Worm (Caenorhabditis elegans) whole organism, L3 larva: ENCODE measurements around the gene fubl-3.
A peak's percentile ranks its signal among the peaks of the same experiment; 100 is the strongest.

ENCODE experiments used
- ZK546.5 ChIP-seq: sonication (generic microtip); optimal IDR thresholded peaks from 2 replicates; lab custom pipeline; 2017; ENCODE audit warnings: missing biosample characterization, missing genetic modification characterization
- aly-2 ChIP-seq: fragments of 150-350 bp; optimal IDR thresholded peaks from 2 replicates; lab custom pipeline; 2014; ENCODE audit warnings: missing biosample characterization, missing genetic modification characterization
- ama-1 ChIP-seq: fragments of 150-350 bp; optimal IDR thresholded peaks from 2 replicates; lab custom pipeline; 2018
- ceh-16 ChIP-seq: sonication (generic microtip); optimal IDR thresholded peaks from 2 replicates; lab custom pipeline; 2017; ENCODE audit warnings: missing biosample characterization, missing genetic modification characterization
- daf-12 ChIP-seq: fragments of 150-350 bp; optimal IDR thresholded peaks from 2 replicates; lab custom pipeline; 2014; ENCODE audit warnings: missing biosample characterization, missing genetic modification reagents, missing genetic modification characterization
- egl-27 ChIP-seq: sonication (generic microtip); optimal IDR thresholded peaks from 4 replicates; lab custom pipeline; 2017; ENCODE audit warnings: missing biosample characterization, missing genetic modification reagents, missing genetic modification characterization
- egl-5 ChIP-seq: fragments of 150-350 bp; optimal IDR thresholded peaks from 2 replicates; lab custom pipeline; 2017; ENCODE audit warnings: missing biosample characterization, missing genetic modification reagents, missing genetic modification characterization, inconsistent platforms
- elt-1 ChIP-seq: fragments of 150-350 bp; optimal IDR thresholded peaks from 2 replicates; lab custom pipeline; 2014; ENCODE audit warnings: missing biosample characterization, missing genetic modification characterization
- elt-2 ChIP-seq: sonication (generic microtip); optimal IDR thresholded peaks from 2 replicates; lab custom pipeline; 2016; ENCODE audit warnings: missing genetic modification reagents, mild to moderate bottlenecking, missing genetic modification characterization, missing compliant biosample characterization
- eor-1 ChIP-seq, 2 experiments: fragments of 150-350 bp; optimal IDR thresholded peaks; 2 replicates each; lab custom pipeline; 2014 to 2018; ENCODE audit warnings: missing biosample characterization in 2 of 2, missing genetic modification characterization in 2 of 2
- fkh-10 ChIP-seq: sonication (generic microtip); optimal IDR thresholded peaks from 2 replicates; lab custom pipeline; 2017; ENCODE audit warnings: missing biosample characterization, missing genetic modification reagents, missing genetic modification characterization
- fkh-2 ChIP-seq: fragments of 150-350 bp; optimal IDR thresholded peaks from 2 replicates; lab custom pipeline; 2014; ENCODE audit warnings: missing biosample characterization, missing genetic modification reagents, missing genetic modification characterization
- fos-1 ChIP-seq: fragments of 150-350 bp; optimal IDR thresholded peaks from 2 replicates; lab custom pipeline; 2014; ENCODE audit warnings: missing biosample characterization, missing genetic modification characterization
- hmg-11 ChIP-seq: sonication (generic microtip); optimal IDR thresholded peaks from 2 replicates; lab custom pipeline; 2016; ENCODE audit warnings: missing genetic modification characterization, missing compliant biosample characterization
- jun-1 ChIP-seq: fragments of 150-350 bp; optimal IDR thresholded peaks from 2 replicates; lab custom pipeline; 2014; ENCODE audit warnings: missing biosample characterization, missing genetic modification reagents, missing genetic modification characterization
- lin-15B ChIP-seq: fragments of 150-350 bp; optimal IDR thresholded peaks from 2 replicates; lab custom pipeline; 2014; ENCODE audit warnings: missing biosample characterization, missing genetic modification characterization
- lin-39 ChIP-seq: fragments of 150-350 bp; optimal IDR thresholded peaks from 2 replicates; lab custom pipeline; 2018; ENCODE audit warnings: missing biosample characterization, missing genetic modification reagents, missing genetic modification characterization
- mml-1 ChIP-seq: fragments of 150-350 bp; sonication (generic microtip); optimal IDR thresholded peaks from 3 replicates; lab custom pipeline; 2014; ENCODE audit warnings: missing biosample characterization, missing genetic modification characterization
- nfya-1 ChIP-seq: sonication (generic microtip); optimal IDR thresholded peaks from 2 replicates; lab custom pipeline; 2017; ENCODE audit warnings: missing genetic modification characterization, mild to moderate bottlenecking, missing compliant biosample characterization, antibody characterized with exemption, moderate library complexity; ENCODE audit not compliant: insufficient read depth
- nhr-12 ChIP-seq: fragments of 150-350 bp; optimal IDR thresholded peaks from 2 replicates; lab custom pipeline; 2014; ENCODE audit warnings: missing biosample characterization, missing genetic modification characterization
- nhr-23 ChIP-seq: fragments of 150-350 bp; optimal IDR thresholded peaks from 2 replicates; lab custom pipeline; 2014; ENCODE audit warnings: missing biosample characterization, missing genetic modification reagents, missing genetic modification characterization
- nhr-237 ChIP-seq: fragments of 150-350 bp; optimal IDR thresholded peaks from 2 replicates; lab custom pipeline; 2014; ENCODE audit warnings: missing biosample characterization, missing genetic modification characterization
- nhr-28 ChIP-seq: fragments of 150-350 bp; optimal IDR thresholded peaks from 2 replicates; lab custom pipeline; 2014; ENCODE audit warnings: missing biosample characterization, missing genetic modification characterization
- nhr-43 ChIP-seq: sonication (generic microtip); optimal IDR thresholded peaks from 2 replicates; lab custom pipeline; 2016; ENCODE audit warnings: mild to moderate bottlenecking, missing genetic modification characterization, missing compliant biosample characterization; ENCODE audit not compliant: poor library complexity, severe bottlenecking
- nhr-67 ChIP-seq: fragments of 150-350 bp; optimal IDR thresholded peaks from 2 replicates; lab custom pipeline; 2014; ENCODE audit warnings: missing biosample characterization, missing genetic modification characterization
- nhr-76 ChIP-seq: fragments of 150-350 bp; sonication (generic microtip); optimal IDR thresholded peaks from 5 replicates; lab custom pipeline; 2014; ENCODE audit warnings: missing biosample characterization, missing genetic modification characterization
- pha-4 ChIP-seq: fragments of 150-350 bp; optimal IDR thresholded peaks from 2 replicates; lab custom pipeline; 2014; ENCODE audit warnings: missing biosample characterization, missing genetic modification reagents, missing genetic modification characterization
- pqm-1 ChIP-seq: fragments of 150-350 bp; optimal IDR thresholded peaks from 2 replicates; lab custom pipeline; 2017; ENCODE audit warnings: missing biosample characterization, missing genetic modification characterization, inconsistent platforms
- sea-2 ChIP-seq: fragments of 150-350 bp; sonication (generic microtip); optimal IDR thresholded peaks from 4 replicates; lab custom pipeline; 2014; ENCODE audit warnings: missing biosample characterization, missing genetic modification reagents, missing genetic modification characterization
- skn-1 ChIP-seq: fragments of 150-350 bp; optimal IDR thresholded peaks from 2 replicates; lab custom pipeline; 2014; ENCODE audit warnings: missing biosample characterization, missing genetic modification characterization
- tbx-2 ChIP-seq: sonication (generic microtip); optimal IDR thresholded peaks from 2 replicates; lab custom pipeline; 2016; ENCODE audit warnings: mild to moderate bottlenecking, missing genetic modification characterization, missing compliant biosample characterization
- unc-39 ChIP-seq: sonication (generic microtip); optimal IDR thresholded peaks from 4 replicates; lab custom pipeline; 2017; ENCODE audit warnings: missing biosample characterization, missing genetic modification characterization
- unc-62 ChIP-seq: fragments of 150-350 bp; sonication (generic microtip); optimal IDR thresholded peaks from 4 replicates; lab custom pipeline; 2014; ENCODE audit warnings: missing biosample characterization, missing genetic modification reagents, missing genetic modification characterization
- ztf-4 ChIP-seq: fragments of 150-350 bp; optimal IDR thresholded peaks from 2 replicates; lab custom pipeline; 2014; ENCODE audit warnings: missing biosample characterization, missing genetic modification characterization

Gene fubl-3

ce11 chrX:17461958-17462357 lies 27.7 kb downstream of the fubl-3 start:
- peak; percentile 53 for TF ChIP-seq lin-39 (tag; lab: Kevin White, UChicago)
- peak; percentile 22 for TF ChIP-seq nfya-1 (tag; lab: Kevin White, UChicago)
- no peak for TF ChIP-seq lin-15B (tag; lab: Kevin White, UChicago)

- TF ChIP-seq unc-39 (tag; lab: Kevin White, UChicago) (no peak), hmg-11 (tag; lab: Kevin White, UChicago) (no peak), aly-2 (no peak), ceh-16 (tag; lab: Kevin White, UChicago) (no peak), nfya-1 (tag; lab: Kevin White, UChicago) (no peak), ama-1 (lab: Kevin White, UChicago) (no peak), pqm-1 (tag; lab: Kevin White, UChicago) (no peak), nhr-28 (tag; lab: Kevin White, UChicago) (no peak), nhr-67 (tag; lab: Kevin White, UChicago) (no peak), fos-1 (tag; lab: Kevin White, UChicago) (no peak), daf-12 (tag; lab: Kevin White, UChicago) (no peak), egl-27 (no peak), unc-62 (no peak), fkh-2 (no peak), skn-1 (no peak), nhr-12 (tag; lab: Kevin White, UChicago) (no peak)
- TF ChIP-seq, all 47 proteins: peak for 0
Measured at ce11 chrX:17464801-17465200, 30.6 kb downstream of the fubl-3 start, which contains the start of gene slc-17.1. TSS of gene slc-17.1 (minus strand) at chrX:17464901.

ce11 chrX:17466615-17467014 lies 32.4 kb downstream of the fubl-3 start, which contains the start of gene ZK54.3:
TSS of gene ZK54.3 (minus strand) at chrX:17467005.
- TF ChIP-seq ama-1 (lab: Kevin White, UChicago) = no peak
- no peak for TF ChIP-seq lin-39 (tag; lab: Kevin White, UChicago)
- peak; percentile 51 for TF ChIP-seq nfya-1 (tag; lab: Kevin White, UChicago)
- no peak for TF ChIP-seq egl-27
- no peak for TF ChIP-seq nhr-237 (tag; lab: Kevin White, UChicago)
- TF ChIP-seq ceh-16 (tag; lab: Kevin White, UChicago) = no peak
- TF ChIP-seq tbx-2 = no peak

ce11 chrX:17468483-17468882 lies 34.2 kb downstream of the fubl-3 start:
- TF ChIP-seq eor-1 (tag; optimal IDR thresholded peaks at IDR 0.05; lab: Kevin White, UChicago) = no peak
- TF ChIP-seq nhr-28 (tag; lab: Kevin White, UChicago) = no peak
- TF ChIP-seq fkh-2 = no peak
- no peak for TF ChIP-seq ceh-16 (tag; lab: Kevin White, UChicago)
- TF ChIP-seq elt-1 (tag; lab: Kevin White, UChicago) = no peak
- no peak for TF ChIP-seq tbx-2
- no peak for TF ChIP-seq pha-4 (tag; lab: Kevin White, UChicago)
- no peak for TF ChIP-seq ama-1 (lab: Kevin White, UChicago)
- TF ChIP-seq sea-2 (GFP tag; lab: Kevin White, UChicago) = no peak
- TF ChIP-seq, all 47 proteins: peak for 0

ce11 chrX:17471703-17472102 lies 37.5 kb downstream of the fubl-3 start:
- TF ChIP-seq nhr-23 (tag; lab: Kevin White, UChicago) = no peak
- TF ChIP-seq daf-12 (tag; lab: Kevin White, UChicago) = no peak
- no peak for TF ChIP-seq egl-5 (tag; lab: Kevin White, UChicago)
- TF ChIP-seq eor-1 (tag; optimal IDR thresholded peaks at IDR 0.05; lab: Kevin White, UChicago) = no peak
- TF ChIP-seq fos-1 (tag; lab: Kevin White, UChicago) = no peak
- no peak for TF ChIP-seq unc-39 (tag; lab: Kevin White, UChicago)
- no peak for TF ChIP-seq hmg-11 (tag; lab: Kevin White, UChicago)
- no peak for TF ChIP-seq unc-62
- no peak for TF ChIP-seq fkh-10 (GFP tag; lab: Kevin White, UChicago)
- no peak for TF ChIP-seq ceh-16 (tag; lab: Kevin White, UChicago)
- TF ChIP-seq lin-15B (tag; lab: Kevin White, UChicago) = no peak
- peak; percentile 87 for TF ChIP-seq pqm-1 (tag; lab: Kevin White, UChicago)
- TF ChIP-seq jun-1 (tag; lab: Kevin White, UChicago) = peak; percentile 87
- TF ChIP-seq ZK546.5 (tag; lab: Kevin White, UChicago) = no peak
- no peak for TF ChIP-seq ztf-4 (tag; lab: Kevin White, UChicago)
- TF ChIP-seq mml-1 (tag; lab: Kevin White, UChicago) = no peak
- TF ChIP-seq pha-4 (tag; lab: Kevin White, UChicago) = peak; percentile 68
- peak; percentile 95 for TF ChIP-seq elt-2 (tag; lab: Kevin White, UChicago)
- no peak for TF ChIP-seq lin-39 (tag; lab: Kevin White, UChicago)
- no peak for TF ChIP-seq nhr-237 (tag; lab: Kevin White, UChicago)
- no peak for TF ChIP-seq nhr-43 (tag; lab: Kevin White, UChicago)
- TF ChIP-seq nhr-28 (tag; lab: Kevin White, UChicago) = no peak
- TF ChIP-seq nhr-76 (tag; lab: Kevin White, UChicago) = no peak
- TF ChIP-seq fkh-2 = no peak
